Fruit fly (Drosophila melanogaster) whole organism, prepupa: ENCODE measurements around the gene CG5151.

Experiments
- CG10631 ChIP-seq: fragments of 200-800 bp; sonication (Bioruptor generic); optimal IDR thresholded peaks from 2 replicates; lab custom pipeline; 2016; ENCODE audit warnings: missing biosample characterization, missing genetic modification characterization
- CG10669 ChIP-seq: fragments of 200-800 bp; sonication (Bioruptor generic); optimal IDR thresholded peaks from 3 replicates; lab custom pipeline; 2018; ENCODE audit warnings: missing biosample characterization, mild to moderate bottlenecking, missing genetic modification characterization, moderate library complexity
- CG11294 ChIP-seq: fragments of 200-800 bp; sonication (Bioruptor generic); IDR thresholded peaks from 2 replicates; pipeline ENCODE4 v1.3.6; 2022; ENCODE audit warnings: missing biosample characterization, missing genetic modification characterization
- CG11762 ChIP-seq: fragments of 200-800 bp; sonication (Bioruptor generic); optimal IDR thresholded peaks from 3 replicates; lab custom pipeline; 2016; ENCODE audit warnings: missing biosample characterization, missing genetic modification characterization; ENCODE audit not compliant: insufficient read depth
- CG11902 ChIP-seq: fragments of 200-800 bp; sonication (Bioruptor generic); optimal IDR thresholded peaks from 3 replicates; lab custom pipeline; 2016; ENCODE audit warnings: missing biosample characterization, missing genetic modification characterization
- CG15336 ChIP-seq: fragments of 200-800 bp; sonication (Bioruptor generic); IDR thresholded peaks from 2 replicates; pipeline ENCODE4 v1.3.6; 2022; ENCODE audit warnings: missing biosample characterization, missing genetic modification characterization
- CG16779 ChIP-seq: fragments of 200-800 bp; sonication (Bioruptor generic); optimal IDR thresholded peaks from 3 replicates; lab custom pipeline; 2017; ENCODE audit warnings: missing biosample characterization, mild to moderate bottlenecking, missing genetic modification characterization
- CG3032 ChIP-seq: fragments of 200-800 bp; optimal IDR thresholded peaks from 2 replicates; lab custom pipeline; 2019; ENCODE audit warnings: missing biosample characterization, mild to moderate bottlenecking, missing genetic modification characterization, moderate library complexity
- CG31627 ChIP-seq: fragments of 200-800 bp; sonication (Bioruptor generic); optimal IDR thresholded peaks from 3 replicates; lab custom pipeline; 2016; ENCODE audit warnings: missing biosample characterization, missing genetic modification characterization
- CG32006 ChIP-seq: fragments of 200-800 bp; sonication (Bioruptor generic); optimal IDR thresholded peaks from 3 replicates; lab custom pipeline; 2017; ENCODE audit warnings: missing biosample characterization, mild to moderate bottlenecking, missing genetic modification characterization
- CG34406 ChIP-seq: fragments of 200-800 bp; sonication (Bioruptor generic); optimal IDR thresholded peaks from 3 replicates; lab custom pipeline; 2016; ENCODE audit warnings: missing biosample characterization, missing genetic modification characterization
- CG3919 ChIP-seq: fragments of 200-800 bp; sonication (Bioruptor generic); optimal IDR thresholded peaks from 3 replicates; lab custom pipeline; 2016; ENCODE audit warnings: missing biosample characterization, missing genetic modification characterization
- CG6163 ChIP-seq: fragments of 200-800 bp; sonication (Bioruptor generic); IDR thresholded peaks from 3 replicates; pipeline ENCODE4 v1.3.6; 2022; ENCODE audit warnings: missing biosample characterization, missing genetic modification characterization
- CG6276 ChIP-seq: fragments of 200-800 bp; sonication (Bioruptor generic); optimal IDR thresholded peaks from 2 replicates; lab custom pipeline; 2017; ENCODE audit warnings: missing biosample characterization, mild to moderate bottlenecking, missing genetic modification characterization
- CG6792 ChIP-seq: fragments of 200-800 bp; sonication (Bioruptor generic); optimal IDR thresholded peaks from 3 replicates; lab custom pipeline; 2016; ENCODE audit warnings: missing biosample characterization, missing genetic modification characterization
- CG6854 ChIP-seq: fragments of 200-800 bp; sonication (Bioruptor generic); optimal IDR thresholded peaks from 2 replicates; lab custom pipeline; 2017; ENCODE audit warnings: missing biosample characterization, mild to moderate bottlenecking, missing genetic modification characterization
- CG7368 ChIP-seq: fragments of 200-800 bp; sonication (Bioruptor generic); optimal IDR thresholded peaks from 3 replicates; lab custom pipeline; 2016; ENCODE audit warnings: missing biosample characterization, missing genetic modification characterization
- CG8319 ChIP-seq: fragments of 200-800 bp; sonication (Bioruptor generic); optimal IDR thresholded peaks from 3 replicates; lab custom pipeline; 2016; ENCODE audit warnings: missing biosample characterization, missing genetic modification characterization
- CG8632 ChIP-seq: fragments of 200-800 bp; sonication (Bioruptor generic); optimal IDR thresholded peaks from 3 replicates; lab custom pipeline; 2016; ENCODE audit warnings: missing biosample characterization, missing genetic modification characterization
- CG9139 ChIP-seq: fragments of 200-800 bp; sonication (Bioruptor generic); optimal IDR thresholded peaks from 3 replicates; lab custom pipeline; 2017; ENCODE audit warnings: missing biosample characterization, mild to moderate bottlenecking, missing genetic modification characterization
- Eip75B ChIP-seq: fragments of 200-800 bp; sonication (Bioruptor generic); optimal IDR thresholded peaks from 3 replicates; lab custom pipeline; 2016; ENCODE audit warnings: missing biosample characterization, missing genetic modification characterization
- Eip78C ChIP-seq: fragments of 200-800 bp; sonication (Bioruptor generic); peaks from one replicate; lab custom pipeline; 2016; ENCODE audit warnings: missing biosample characterization, missing genetic modification characterization
- Ets21C ChIP-seq: fragments of 200-800 bp; sonication (Bioruptor generic); optimal IDR thresholded peaks from 3 replicates; lab custom pipeline; 2016; ENCODE audit warnings: missing biosample characterization, missing genetic modification characterization
- Ets96B ChIP-seq: fragments of 200-800 bp; optimal IDR thresholded peaks from 2 replicates; lab custom pipeline; 2019; ENCODE audit warnings: missing biosample characterization, mild to moderate bottlenecking, missing genetic modification characterization, moderate library complexity
- Gug ChIP-seq: fragments of 200-800 bp; sonication (Bioruptor generic); IDR thresholded peaks from 2 replicates; pipeline ENCODE4 v1.3.6; 2022; ENCODE audit warnings: missing biosample characterization, missing genetic modification characterization
- Hr39 ChIP-seq: fragments of 200-800 bp; sonication (Bioruptor generic); optimal IDR thresholded peaks from 2 replicates; lab custom pipeline; 2016; ENCODE audit warnings: missing biosample characterization, missing genetic modification characterization
- Hr4 ChIP-seq: fragments of 200-800 bp; sonication (Bioruptor generic); optimal IDR thresholded peaks from 3 replicates; lab custom pipeline; 2016; ENCODE audit warnings: missing biosample characterization, missing genetic modification characterization
- Lpt ChIP-seq: fragments of 200-800 bp; sonication (Bioruptor generic); optimal IDR thresholded peaks from 3 replicates; lab custom pipeline; 2016; ENCODE audit warnings: missing biosample characterization, missing genetic modification characterization
- Met ChIP-seq: fragments of 200-800 bp; sonication (Bioruptor generic); optimal IDR thresholded peaks from 3 replicates; lab custom pipeline; 2016; ENCODE audit warnings: missing biosample characterization, missing genetic modification characterization
- Smox ChIP-seq: fragments of 200-800 bp; sonication (Bioruptor generic); optimal IDR thresholded peaks from 3 replicates; lab custom pipeline; 2016; ENCODE audit warnings: missing biosample characterization, missing genetic modification characterization
- Sox102F ChIP-seq: fragments of 200-800 bp; sonication (Bioruptor generic); optimal IDR thresholded peaks from 2 replicates; lab custom pipeline; 2016; ENCODE audit warnings: missing biosample characterization, mild to moderate bottlenecking, missing genetic modification characterization
- Sox14 ChIP-seq: fragments of 200-800 bp; sonication (Bioruptor generic); optimal IDR thresholded peaks from 3 replicates; lab custom pipeline; 2016; ENCODE audit warnings: missing biosample characterization, missing genetic modification characterization
- Sox15 ChIP-seq: fragments of 200-800 bp; sonication (Bioruptor generic); optimal IDR thresholded peaks from 3 replicates; lab custom pipeline; 2016; ENCODE audit warnings: missing biosample characterization, missing genetic modification characterization
- achi ChIP-seq: fragments of 200-800 bp; sonication (Bioruptor generic); optimal IDR thresholded peaks from 3 replicates; lab custom pipeline; 2016; ENCODE audit warnings: missing biosample characterization, missing genetic modification characterization
- acj6 ChIP-seq: fragments of 200-800 bp; sonication (Bioruptor generic); optimal IDR thresholded peaks from 3 replicates; lab custom pipeline; 2016; ENCODE audit warnings: missing biosample characterization, missing genetic modification characterization
- cyc ChIP-seq: fragments of 200-800 bp; sonication (Bioruptor generic); optimal IDR thresholded peaks from 3 replicates; lab custom pipeline; 2016; ENCODE audit warnings: missing biosample characterization, missing genetic modification characterization
- dac ChIP-seq: fragments of 200-800 bp; sonication (Bioruptor generic); optimal IDR thresholded peaks from 2 replicates; lab custom pipeline; 2017; ENCODE audit warnings: missing biosample characterization, mild to moderate bottlenecking, missing genetic modification characterization
- dsx ChIP-seq: fragments of 200-800 bp; optimal IDR thresholded peaks from 3 replicates; lab custom pipeline; 2019; ENCODE audit warnings: missing biosample characterization, mild to moderate bottlenecking, missing genetic modification characterization, moderate library complexity; ENCODE audit not compliant: poor library complexity, severe bottlenecking
- eg ChIP-seq: fragments of 200-800 bp; sonication (Bioruptor generic); IDR thresholded peaks from 3 replicates; pipeline ENCODE4 v1.3.6; 2022; ENCODE audit warnings: missing biosample characterization, missing genetic modification characterization
- esn ChIP-seq: fragments of 200-800 bp; sonication (Bioruptor generic); optimal IDR thresholded peaks from 2 replicates; lab custom pipeline; 2016; ENCODE audit warnings: missing biosample characterization, mild to moderate bottlenecking, missing genetic modification characterization, moderate library complexity
- fd59A ChIP-seq: fragments of 200-800 bp; sonication (Bioruptor generic); optimal IDR thresholded peaks from 2 replicates; lab custom pipeline; 2017; ENCODE audit warnings: missing biosample characterization, mild to moderate bottlenecking, missing genetic modification characterization, missing genetic modification reagents
- fd85E ChIP-seq: fragments of 200-800 bp; sonication (Bioruptor generic); optimal IDR thresholded peaks from 3 replicates; lab custom pipeline; 2016; ENCODE audit warnings: missing biosample characterization, missing genetic modification characterization
- fkh ChIP-seq: fragments of 200-800 bp; sonication (Bioruptor generic); optimal IDR thresholded peaks from 3 replicates; lab custom pipeline; 2017; ENCODE audit warnings: missing biosample characterization, mild to moderate bottlenecking, missing genetic modification characterization, moderate library complexity
- lz ChIP-seq: fragments of 200-800 bp; sonication (Bioruptor generic); optimal IDR thresholded peaks from 3 replicates; lab custom pipeline; 2016; ENCODE audit warnings: missing biosample characterization, missing genetic modification characterization
- pdm3 ChIP-seq: fragments of 200-800 bp; sonication (Bioruptor generic); optimal IDR thresholded peaks from 3 replicates; lab custom pipeline; 2016; ENCODE audit warnings: missing biosample characterization, missing genetic modification characterization
- salr ChIP-seq, 2 experiments: fragments of 200-800 bp; sonication (Bioruptor generic); optimal IDR thresholded peaks; 3 replicates each; lab custom pipeline; 2016 to 2018; ENCODE audit warnings: missing biosample characterization in 2 of 2, missing genetic modification characterization in 2 of 2, mild to moderate bottlenecking in 1 of 2
- spab ChIP-seq: fragments of 200-800 bp; sonication (Bioruptor generic); optimal IDR thresholded peaks from 2 replicates; lab custom pipeline; 2017; ENCODE audit warnings: missing biosample characterization, mild to moderate bottlenecking, missing genetic modification characterization, missing genetic modification reagents
- ss ChIP-seq, 2 experiments: fragments of 200-800 bp; sonication (Bioruptor generic); optimal IDR thresholded peaks; 2 replicates in 1 of 2; 3 replicates in 1 of 2; lab custom pipeline; 2017 to 2018; ENCODE audit warnings: mild to moderate bottlenecking in 2 of 2, missing biosample characterization in 2 of 2, missing genetic modification characterization in 2 of 2, moderate library complexity in 1 of 2
- svp ChIP-seq: fragments of 200-800 bp; sonication (Bioruptor generic); peaks from one replicate; lab custom pipeline; 2016; ENCODE audit warnings: missing biosample characterization, missing genetic modification characterization
- topi ChIP-seq: fragments of 200-800 bp; sonication (Bioruptor generic); optimal IDR thresholded peaks from 3 replicates; lab custom pipeline; 2016; ENCODE audit warnings: missing biosample characterization, missing genetic modification characterization
- vri ChIP-seq: fragments of 200-800 bp; sonication (Bioruptor generic); optimal IDR thresholded peaks from 3 replicates; lab custom pipeline; 2016; ENCODE audit warnings: missing biosample characterization, mild to moderate bottlenecking, missing genetic modification characterization

The CG5151 gene

DNA sequence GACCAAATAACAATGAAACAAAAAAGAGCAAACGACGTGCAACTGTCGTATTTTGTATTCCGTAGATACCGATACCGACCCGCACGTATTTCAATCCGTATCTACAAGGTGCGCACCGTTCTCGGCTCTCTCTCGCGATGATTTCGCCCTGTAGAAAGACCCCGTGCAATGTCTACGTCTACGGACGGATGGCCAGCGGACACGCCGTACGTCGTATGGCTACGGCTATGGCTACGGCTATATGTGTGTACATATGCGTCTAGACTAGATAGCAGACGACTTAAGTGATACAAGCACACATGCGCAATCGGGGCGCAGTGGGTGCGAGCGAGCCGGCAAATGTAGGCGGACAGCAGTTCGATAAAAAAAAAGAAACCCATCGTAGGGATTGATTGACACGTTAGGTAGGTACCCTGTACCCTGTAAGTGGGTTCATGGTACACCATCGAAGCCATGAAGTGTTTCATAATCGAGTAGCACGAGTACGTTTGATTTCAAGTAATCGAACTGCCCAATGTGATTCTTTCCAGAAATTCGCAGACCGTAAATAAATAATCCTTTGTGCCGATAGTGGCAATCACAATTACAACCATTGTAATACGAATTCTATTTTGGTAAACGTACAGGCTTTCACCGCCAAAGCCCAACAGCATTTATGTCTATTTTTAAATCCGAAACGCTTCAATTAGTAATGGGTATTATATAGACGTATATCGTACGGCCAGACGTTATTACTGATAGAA is 14.9 kb downstream of the CG5151 start:
- no peak for TF ChIP-seq CG15336 (GFP tag; lab: Robert Waterston, UW)
- TF ChIP-seq CG9139, result no peak
- peak; percentile 24 for TF ChIP-seq CG10669
- peak; percentile 37 for TF ChIP-seq CG11762 (GFP tag; lab: Kevin White, UChicago)
- TF ChIP-seq CG11294, result peak; percentile 5; the same call in 1 of the 2 replicates
- peak; percentile 46 for TF ChIP-seq vri (GFP tag; lab: Kevin White, UChicago)
- TF ChIP-seq Smox (GFP tag; lab: Kevin White, UChicago), result no peak
- TF ChIP-seq CG7368 (GFP tag; lab: Kevin White, UChicago), result no peak
- TF ChIP-seq CG6792 (GFP tag; lab: Kevin White, UChicago), result peak; percentile 17
- peak; percentile 83 for TF ChIP-seq Eip78C (GFP tag; lab: Kevin White, UChicago)
- TF ChIP-seq acj6, result peak; percentile 34
- 0 out of 3 replicates have a peak, but pooled peaks have one; percentile 39 for TF ChIP-seq eg (GFP tag; lab: Robert Waterston, UW)
- no peak for TF ChIP-seq CG6163 (GFP tag; lab: Robert Waterston, UW)
- peak; percentile 1 to 15 for TF ChIP-seq ss (GFP tag; optimal IDR thresholded peaks at IDR 0.05; lab: Kevin White, UChicago)
- peak; percentile 31 for TF ChIP-seq CG11902 (GFP tag; lab: Kevin White, UChicago)
- peak; percentile 8 for TF ChIP-seq achi (GFP tag; lab: Kevin White, UChicago)
- TF ChIP-seq CG3919 (GFP tag; lab: Kevin White, UChicago), result peak; percentile 36
- TF ChIP-seq svp, result peak; percentile 80
- peak; percentile 23 for TF ChIP-seq Sox14 (GFP tag; lab: Kevin White, UChicago)
- no peak for TF ChIP-seq topi (GFP tag; lab: Kevin White, UChicago)
- TF ChIP-seq Hr4 (GFP tag; lab: Kevin White, UChicago), result peak; percentile 45
- TF ChIP-seq Sox102F, result no peak
- TF ChIP-seq fkh, result peak; percentile 46
- no peak for TF ChIP-seq CG8632 (GFP tag; lab: Kevin White, UChicago)
- peak; percentile 27 for TF ChIP-seq Met (GFP tag; lab: Kevin White, UChicago)
- no peak for TF ChIP-seq Gug (GFP tag; lab: Robert Waterston, UW)
- TF ChIP-seq CG8319 (GFP tag; lab: Kevin White, UChicago), result peak; percentile 25
- TF ChIP-seq fd85E (GFP tag; lab: Kevin White, UChicago), result no peak
- peak; percentile 0 for TF ChIP-seq CG3032 (tag; lab: Kevin White, UChicago)
- no peak for TF ChIP-seq CG31627 (GFP tag; lab: Kevin White, UChicago)
- peak; percentile 24 for TF ChIP-seq CG10631 (GFP tag; lab: Kevin White, UChicago)
- TF ChIP-seq dsx, result no peak
- peak; percentile 52 for TF ChIP-seq CG32006 (GFP tag; lab: Kevin White, UChicago)
- TF ChIP-seq CG16779 (tag; lab: Kevin White, UChicago), result no peak
- TF ChIP-seq CG6854 (GFP tag; lab: Kevin White, UChicago), result no peak
- TF ChIP-seq lz (GFP tag; lab: Kevin White, UChicago), result peak; percentile 43
- TF ChIP-seq esn (GFP tag; lab: Kevin White, UChicago), result peak; percentile 23
- TF ChIP-seq Lpt (GFP tag; lab: Kevin White, UChicago), result no peak
- peak; percentile 30 for TF ChIP-seq fd59A (GFP tag; lab: Kevin White, UChicago)
- TF ChIP-seq Ets96B (tag; lab: Kevin White, UChicago), result peak; percentile 22
- TF ChIP-seq Ets21C, result peak; percentile 14
- peak; percentile 24 for TF ChIP-seq CG34406 (GFP tag; lab: Kevin White, UChicago)
- peak; percentile 47 for TF ChIP-seq pdm3 (GFP tag; lab: Kevin White, UChicago)
- peak; percentile 42 for TF ChIP-seq Eip75B (GFP tag; lab: Kevin White, UChicago)
- TF ChIP-seq Sox15 (GFP tag; lab: Kevin White, UChicago), result no peak
- no peak for TF ChIP-seq dac (GFP tag; lab: Kevin White, UChicago)
- TF ChIP-seq Hr39 (GFP tag; lab: Kevin White, UChicago), result peak; percentile 23
- TF ChIP-seq spab (GFP tag; lab: Kevin White, UChicago), result no peak
- no peak for TF ChIP-seq CG6276
- TF ChIP-seq cyc, result no peak
- peak in 1 of 2 experiments; percentile 16 for TF ChIP-seq salr (GFP tag; optimal IDR thresholded peaks at IDR 0.05; lab: Kevin White, UChicago)
